Fruit fly (Drosophila melanogaster) whole organism, prepupa: Measurements from ENCODE around the gene CG13716.

ENCODE experiments used
- Blimp-1 ChIP-seq: fragments of 200-800 bp; sonication (Bioruptor generic); optimal IDR thresholded peaks from 3 replicates; lab custom pipeline; 2017; ENCODE audit warnings: missing biosample characterization, missing genetic modification characterization, mild to moderate bottlenecking, moderate library complexity, missing genetic modification reagents
- acj6 ChIP-seq: fragments of 200-800 bp; sonication (Bioruptor generic); optimal IDR thresholded peaks from 3 replicates; lab custom pipeline; 2016; ENCODE audit warnings: missing biosample characterization, missing genetic modification characterization

DNA sequence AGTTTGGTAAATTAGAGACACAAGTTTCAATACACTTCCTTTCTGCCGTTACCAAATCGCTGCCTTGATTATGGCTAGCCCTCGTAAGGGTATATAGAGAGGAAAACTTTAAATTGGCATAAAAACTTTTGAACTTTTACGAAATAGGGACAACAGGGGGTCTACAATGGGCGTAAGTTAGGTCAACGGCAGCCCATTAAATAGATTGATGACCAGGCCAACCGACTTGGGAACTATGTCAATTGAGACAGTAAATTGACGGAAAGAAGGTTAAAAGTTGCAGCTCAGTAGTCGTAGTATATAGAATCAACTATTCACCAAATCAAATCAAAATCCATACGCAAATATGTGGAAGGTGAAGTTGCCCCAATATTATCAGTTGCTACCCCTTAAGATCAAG lies 13.7 kb downstream of the CG13716 start, which contains the start of gene CG32246:
- no peak for TF ChIP-seq Blimp-1 (GFP tag; lab: Kevin White, UChicago)
- no peak for TF ChIP-seq acj6
